Fruit fly (Drosophila melanogaster) whole organism, embryonic: Measurements from ENCODE around the gene CG17121.

ENCODE experiments used
- Bgb ChIP-seq: fragments of 200-800 bp; sonication (Bioruptor generic); IDR thresholded peaks from 2 replicates; pipeline ENCODE4 v1.3.6; 2022; ENCODE audit warnings: missing biosample characterization, missing genetic modification characterization; ENCODE audit not compliant: partially characterized antibody
- C15 ChIP-seq: fragments of 200-800 bp; sonication (Bioruptor generic); IDR thresholded peaks from 3 replicates; pipeline ENCODE4 v1.3.6; 2022; ENCODE audit warnings: missing biosample characterization, missing genetic modification characterization
- CG1024 ChIP-seq: fragments of 200-800 bp; sonication (Bioruptor generic); IDR thresholded peaks from 2 replicates; pipeline ENCODE4 v1.3.6; 2022; ENCODE audit warnings: missing biosample characterization, missing genetic modification characterization
- CG10321 ChIP-seq: fragments of 200-800 bp; sonication (Bioruptor generic); IDR thresholded peaks from 2 replicates; pipeline ENCODE4 v1.3.6; 2022; ENCODE audit warnings: missing biosample characterization, missing genetic modification characterization
- CG13287 ChIP-seq: fragments of 200-800 bp; sonication (Bioruptor generic); IDR thresholded peaks from 2 replicates; pipeline ENCODE4 v1.3.6; 2022; ENCODE audit warnings: missing biosample characterization, missing genetic modification characterization; ENCODE audit not compliant: partially characterized antibody
- CG15479 ChIP-seq: fragments of 200-800 bp; sonication (Bioruptor generic); optimal IDR thresholded peaks from 3 replicates; lab custom pipeline; 2019; ENCODE audit warnings: missing biosample characterization, mild to moderate bottlenecking, missing genetic modification characterization, moderate library complexity
- CG15696 ChIP-seq: fragments of 200-800 bp; sonication (Bioruptor generic); optimal IDR thresholded peaks from 2 replicates; lab custom pipeline; 2019; ENCODE audit warnings: missing biosample characterization, mild to moderate bottlenecking, missing genetic modification characterization, moderate library complexity
- CG18619 ChIP-seq: fragments of 200-800 bp; sonication (Bioruptor generic); optimal IDR thresholded peaks from 3 replicates; lab custom pipeline; 2017; ENCODE audit warnings: missing biosample characterization, mild to moderate bottlenecking, missing genetic modification characterization
- CG2712 ChIP-seq: fragments of 200-800 bp; optimal IDR thresholded peaks from 3 replicates; lab custom pipeline; 2019; ENCODE audit warnings: missing biosample characterization, mild to moderate bottlenecking, missing genetic modification characterization, moderate library complexity
- CG43689 ChIP-seq: fragments of 200-800 bp; sonication (Bioruptor generic); IDR thresholded peaks from 2 replicates; pipeline ENCODE4 v1.3.6; 2022; ENCODE audit warnings: missing biosample characterization, missing genetic modification characterization
- CG6175 ChIP-seq: fragments of 200-800 bp; sonication (Bioruptor generic); IDR thresholded peaks from 3 replicates; pipeline ENCODE4 v1.3.6; 2022; ENCODE audit warnings: missing biosample characterization, missing genetic modification characterization
- CG6683 ChIP-seq: fragments of 200-800 bp; sonication (Bioruptor generic); optimal IDR thresholded peaks from 2 replicates; lab custom pipeline; 2017; ENCODE audit warnings: missing biosample characterization, mild to moderate bottlenecking, missing genetic modification characterization, missing genetic modification reagents
- CG6689 ChIP-seq: fragments of 200-800 bp; sonication (Bioruptor generic); IDR thresholded peaks from 2 replicates; pipeline ENCODE4 v1.3.6; 2022; ENCODE audit warnings: missing biosample characterization, missing genetic modification characterization
- CG6813 ChIP-seq: fragments of 200-800 bp; sonication (Bioruptor generic); optimal IDR thresholded peaks from 2 replicates; lab custom pipeline; 2017; ENCODE audit warnings: missing biosample characterization, missing genetic modification characterization, mild to moderate bottlenecking, moderate library complexity, missing genetic modification reagents
- CG7928 ChIP-seq: fragments of 200-800 bp; sonication (Bioruptor generic); optimal IDR thresholded peaks from 2 replicates; lab custom pipeline; 2017; ENCODE audit warnings: missing biosample characterization, mild to moderate bottlenecking, missing genetic modification characterization
- CG8281 ChIP-seq: fragments of 200-800 bp; sonication (Bioruptor generic); optimal IDR thresholded peaks from 2 replicates; lab custom pipeline; 2018; ENCODE audit warnings: missing biosample characterization, mild to moderate bottlenecking, missing genetic modification characterization, moderate library complexity
- CG8359 ChIP-seq: fragments of 200-800 bp; sonication (Bioruptor generic); optimal IDR thresholded peaks from 2 replicates; lab custom pipeline; 2017; ENCODE audit warnings: missing biosample characterization, mild to moderate bottlenecking, missing genetic modification characterization, borderline replicate concordance
- CG9727 ChIP-seq: fragments of 200-800 bp; sonication (Bioruptor generic); optimal IDR thresholded peaks from 3 replicates; lab custom pipeline; 2017; ENCODE audit warnings: missing biosample characterization, mild to moderate bottlenecking, missing genetic modification characterization
- D19A ChIP-seq: fragments of 200-800 bp; optimal IDR thresholded peaks from 3 replicates; lab custom pipeline; 2019; ENCODE audit warnings: missing biosample characterization, mild to moderate bottlenecking, missing genetic modification characterization, moderate library complexity
- Dek ChIP-seq: fragments of 200-800 bp; sonication (Bioruptor generic); optimal IDR thresholded peaks from 3 replicates; lab custom pipeline; 2019; ENCODE audit warnings: missing biosample characterization, mild to moderate bottlenecking, missing genetic modification characterization, moderate library complexity
- Fer3 ChIP-seq: fragments of 200-800 bp; sonication (Bioruptor generic); optimal IDR thresholded peaks from 2 replicates; lab custom pipeline; 2018; ENCODE audit warnings: missing biosample characterization, mild to moderate bottlenecking, missing genetic modification characterization, moderate library complexity
- Gsc ChIP-seq: fragments of 200-800 bp; sonication (Bioruptor generic); IDR thresholded peaks from 2 replicates; pipeline ENCODE4 v1.3.6; 2022; ENCODE audit warnings: missing biosample characterization, missing genetic modification characterization
- HmgD ChIP-seq: fragments of 200-800 bp; sonication (Bioruptor generic); optimal IDR thresholded peaks from 3 replicates; lab custom pipeline; 2016; ENCODE audit warnings: missing biosample characterization, missing genetic modification characterization
- Hmr ChIP-seq: fragments of 200-800 bp; sonication (Bioruptor generic); optimal IDR thresholded peaks from 3 replicates; lab custom pipeline; 2017; ENCODE audit warnings: mild to moderate bottlenecking, missing biosample characterization, missing genetic modification reagents, missing genetic modification characterization
- Hmx ChIP-seq: fragments of 200-800 bp; sonication (Bioruptor generic); optimal IDR thresholded peaks from 2 replicates; lab custom pipeline; 2016; ENCODE audit warnings: missing biosample characterization, missing genetic modification characterization
- Hr3 ChIP-seq: fragments of 200-800 bp; sonication (Bioruptor generic); optimal IDR thresholded peaks from 3 replicates; lab custom pipeline; 2016; ENCODE audit warnings: missing biosample characterization, missing genetic modification characterization
- Hr39 ChIP-seq: fragments of >200 bp; optimal IDR thresholded peaks from 2 replicates; lab custom pipeline; 2017
- Hsf ChIP-seq: fragments of 200-800 bp; sonication (Bioruptor generic); optimal IDR thresholded peaks from 3 replicates; lab custom pipeline; 2016; ENCODE audit warnings: missing biosample characterization, missing genetic modification characterization
- Lpt ChIP-seq: fragments of >200 bp; optimal IDR thresholded peaks from 2 replicates; lab custom pipeline; 2018; ENCODE audit warnings: missing biosample characterization, missing genetic modification characterization
- NC2α ChIP-seq: fragments of 200-800 bp; sonication (Bioruptor generic); optimal IDR thresholded peaks from 2 replicates; lab custom pipeline; 2016; ENCODE audit warnings: missing biosample characterization, missing genetic modification characterization
- NFAT ChIP-seq: fragments of 200-800 bp; sonication (Bioruptor generic); IDR thresholded peaks from 2 replicates; pipeline ENCODE4 v1.3.6; 2022; ENCODE audit warnings: missing biosample characterization, missing genetic modification characterization
- Oaz ChIP-seq: fragments of 200-800 bp; sonication (Bioruptor generic); IDR thresholded peaks from 2 replicates; pipeline ENCODE4 v1.3.6; 2022; ENCODE audit warnings: missing biosample characterization, missing genetic modification characterization
- Poxn ChIP-seq: fragments of 200-800 bp; sonication (Bioruptor generic); IDR thresholded peaks from 2 replicates; pipeline ENCODE4 v1.3.6; 2022; ENCODE audit warnings: missing biosample characterization, missing genetic modification characterization
- Ptx1 ChIP-seq: fragments of 200-800 bp; sonication (Bioruptor generic); IDR thresholded peaks from 2 replicates; pipeline ENCODE4 v1.3.6; 2022; ENCODE audit warnings: missing biosample characterization, missing genetic modification characterization
- Rx ChIP-seq: fragments of 200-800 bp; sonication (Bioruptor generic); IDR thresholded peaks from 2 replicates; pipeline ENCODE4 v1.3.6; 2022; ENCODE audit warnings: missing biosample characterization, missing genetic modification characterization
- bab2 ChIP-seq: fragments of 200-800 bp; sonication (Bioruptor generic); optimal IDR thresholded peaks from 2 replicates; lab custom pipeline; 2016; ENCODE audit warnings: missing biosample characterization, missing genetic modification characterization
- bbx ChIP-seq: fragments of 200-800 bp; sonication (Bioruptor generic); IDR thresholded peaks from 2 replicates; pipeline ENCODE4 v1.3.6; 2022; ENCODE audit warnings: missing biosample characterization, missing genetic modification characterization; ENCODE audit not compliant: partially characterized antibody
- caup ChIP-seq: fragments of 200-800 bp; sonication (Bioruptor generic); optimal IDR thresholded peaks from 3 replicates; lab custom pipeline; 2017; ENCODE audit warnings: missing biosample characterization, mild to moderate bottlenecking, missing genetic modification characterization, moderate library complexity; ENCODE audit not compliant: severe bottlenecking
- disco-r ChIP-seq: fragments of 200-800 bp; sonication (Bioruptor generic); optimal IDR thresholded peaks from 2 replicates; lab custom pipeline; 2016; ENCODE audit warnings: missing biosample characterization, missing genetic modification characterization
- dpn ChIP-seq, 2 experiments: fragments of 200-800 bp; sonication (Bioruptor generic); optimal IDR thresholded peaks; 3 replicates each; lab custom pipeline; 2016; ENCODE audit warnings: missing biosample characterization in 2 of 2, missing genetic modification characterization in 2 of 2
- gcm ChIP-seq: fragments of 200-800 bp; sonication (Bioruptor generic); optimal IDR thresholded peaks from 2 replicates; lab custom pipeline; 2019; ENCODE audit warnings: missing biosample characterization, mild to moderate bottlenecking, missing genetic modification characterization, moderate library complexity
- gro ChIP-seq: fragments of 200-800 bp; sonication (Bioruptor generic); optimal IDR thresholded peaks from 2 replicates; lab custom pipeline; 2016; ENCODE audit warnings: missing biosample characterization, missing genetic modification characterization
- jing ChIP-seq: fragments of 200-800 bp; sonication (Bioruptor generic); optimal IDR thresholded peaks from 2 replicates; lab custom pipeline; 2018; ENCODE audit warnings: missing biosample characterization, mild to moderate bottlenecking, missing genetic modification characterization
- knrl ChIP-seq: fragments of 200-800 bp; sonication (Bioruptor generic); IDR thresholded peaks from 3 replicates; pipeline ENCODE4 v1.3.6; 2022; ENCODE audit warnings: missing biosample characterization, missing genetic modification characterization; ENCODE audit not compliant: partially characterized antibody
- nerfin-1 ChIP-seq: fragments of 200-800 bp; sonication (Bioruptor generic); optimal IDR thresholded peaks from 3 replicates; lab custom pipeline; 2019; ENCODE audit warnings: missing biosample characterization, mild to moderate bottlenecking, missing genetic modification characterization, moderate library complexity
- prd ChIP-seq, 3 experiments: fragments of >200 bp in 2 of 3; fragments of 200-800 bp in 1 of 3; sonication (Bioruptor generic) in 1 of 3; optimal IDR thresholded peaks in 2 of 3; IDR thresholded peaks in 1 of 3; 2 replicates in 2 of 3; 3 replicates in 1 of 3; pipeline versions ENCODE4 v1.3.6 to Lab custom; 2017 to 2022; ENCODE audit warnings: missing biosample characterization in 1 of 3, missing genetic modification characterization in 1 of 3
- sens ChIP-seq: fragments of 200-800 bp; sonication (Bioruptor generic); peaks from one replicate; lab custom pipeline; 2016; ENCODE audit warnings: missing biosample characterization, missing genetic modification characterization
- slou ChIP-seq: fragments of 200-800 bp; sonication (Bioruptor generic); optimal IDR thresholded peaks from 3 replicates; lab custom pipeline; 2016; ENCODE audit warnings: missing biosample characterization, missing genetic modification characterization
- tna ChIP-seq: fragments of 200-800 bp; sonication (Bioruptor generic); IDR thresholded peaks from 2 replicates; pipeline ENCODE4 v1.3.6; 2022; ENCODE audit warnings: missing biosample characterization, missing genetic modification characterization; ENCODE audit not compliant: partially characterized antibody
- tx ChIP-seq: fragments of 200-800 bp; sonication (Bioruptor generic); optimal IDR thresholded peaks from 2 replicates; lab custom pipeline; 2016; ENCODE audit warnings: missing biosample characterization, missing genetic modification characterization
- vvl ChIP-seq: fragments of 200-800 bp; sonication (Bioruptor generic); IDR thresholded peaks from 2 replicates; pipeline ENCODE4 v1.3.6; 2022; ENCODE audit warnings: missing biosample characterization, missing genetic modification characterization

The CG17121 gene

dm6 chr3R:23067209-23067826 lies 19.3 kb upstream of the CG17121 start, which contains the start of gene CG17111 (continued):
- TF ChIP-seq slou (no peak), gro (GFP tag; lab: Kevin White, UChicago) (no peak), NFAT (no peak), CG9727 (peak; percentile 44), caup (GFP tag; lab: Kevin White, UChicago) (peak; percentile 23), CG6689 (GFP tag; lab: Robert Waterston, UW) (0 out of 2 replicates have a peak, but pooled peaks have one; percentile 6), CG18619 (GFP tag; lab: Kevin White, UChicago) (peak; percentile 35), Dek (tag; lab: Kevin White, UChicago) (peak; percentile 4), CG8359 (GFP tag; lab: Kevin White, UChicago) (no peak), CG7928 (GFP tag; lab: Kevin White, UChicago) (no peak), Bgb (GFP tag; lab: Robert Waterston, UW) (no peak), CG6813 (GFP tag; lab: Kevin White, UChicago) (no peak), CG2712 (tag; lab: Kevin White, UChicago) (no peak), nerfin-1 (tag; lab: Kevin White, UChicago) (no peak), Ptx1 (GFP tag; lab: Robert Waterston, UW) (peak; percentile 46), disco-r (GFP tag; lab: Kevin White, UChicago) (no peak), Gsc (GFP tag; lab: Robert Waterston, UW) (no peak), Hsf (GFP tag; lab: Kevin White, UChicago) (peak; percentile 18), prd (optimal IDR thresholded peaks at IDR 0.05; lab: Kevin White, UChicago) (no peak), prd (GFP tag; IDR thresholded peaks at IDR 0.05; lab: Robert Waterston, UW) (0 out of 3 replicates have a peak, but pooled peaks have one; percentile 19), Lpt (GFP tag; lab: Kevin White, UChicago) (no peak), NC2α (no peak), bab2 (peak; percentile 5), knrl (GFP tag; lab: Robert Waterston, UW) (no peak), Hr3 (GFP tag; lab: Kevin White, UChicago) (peak; percentile 27), Hmr (GFP tag; lab: Kevin White, UChicago) (peak; percentile 37), vvl (peak; percentile 44), jing (GFP tag; lab: Kevin White, UChicago) (no peak), dpn (GFP tag; optimal IDR thresholded peaks at IDR 0.05; lab: Kevin White, UChicago) (peak in 1 of 2 experiments; percentile 53), sens (GFP tag; lab: Kevin White, UChicago) (peak; percentile 75), tx (no peak), bbx (GFP tag; lab: Robert Waterston, UW) (no peak), Rx (GFP tag; lab: Robert Waterston, UW) (no peak), C15 (GFP tag; lab: Robert Waterston, UW) (no peak), Oaz (GFP tag; lab: Robert Waterston, UW) (no peak), CG15479 (GFP tag; lab: Kevin White, UChicago) (no peak), Hmx (no peak), CG10321 (GFP tag; lab: Robert Waterston, UW) (no peak)

dm6 chr3R:23061209-23061608 lies 13.2 kb upstream of the CG17121 start, which contains the start of the genes sav and Ublcp1:
Gene sav, minus strand, starts transcription at chr3R:23061304.
Gene Ublcp1, plus strand, starts transcription at chr3R:23061493.
- TF ChIP-seq gcm (GFP tag; lab: Kevin White, UChicago), result no peak
- TF ChIP-seq tna (GFP tag; lab: Robert Waterston, UW), result peak; percentile 69; the same call in 1 of the 2 replicates
- no peak for TF ChIP-seq CG8281 (tag; lab: Kevin White, UChicago)
- no peak for TF ChIP-seq CG6175 (GFP tag; lab: Robert Waterston, UW)
- no peak for TF ChIP-seq D19A
- no peak for TF ChIP-seq CG43689
- no peak for TF ChIP-seq CG1024 (GFP tag; lab: Robert Waterston, UW)
- TF ChIP-seq Fer3 (tag; lab: Kevin White, UChicago), result no peak
- no peak for TF ChIP-seq HmgD
- TF ChIP-seq Rx (GFP tag; lab: Robert Waterston, UW), result no peak
- no peak for TF ChIP-seq Poxn
- TF ChIP-seq CG15696 (tag; lab: Kevin White, UChicago), result no peak
- TF ChIP-seq CG13287 (GFP tag; lab: Robert Waterston, UW), result peak; percentile 97
- no peak for TF ChIP-seq Hr39
- no peak for TF ChIP-seq CG6683 (GFP tag; lab: Kevin White, UChicago)
